Worm (Caenorhabditis elegans): Measurements from ENCODE around the gene K04H4.5.

Gene K04H4.5

ce11 chrIII:9376701-9377100, 17.5 kb downstream of the K04H4.5 start:
- no peak for TF ChIP-seq arid-1 (GFP tag; conservative IDR thresholded peaks at IDR 0.05)
- TF ChIP-seq spr-3 (GFP tag; optimal IDR thresholded peaks at IDR 0.05), result no peak
- TF ChIP-seq unc-130 (GFP tag; optimal IDR thresholded peaks at IDR 0.05), result no peak
- TF ChIP-seq unc-62 (GFP tag; optimal IDR thresholded peaks at IDR 0.05 in 1 of 2), result peak in 1 of 2 experiments; percentile 93
- TF ChIP-seq unc-62 (tag; optimal IDR thresholded peaks at IDR 0.05), result no peak

ce11 chrIII:9383496-9383895, 24.3 kb downstream of the K04H4.5 start, which contains the start of gene tkr-1:
TSS of gene tkr-1 (plus strand) at chrIII:9383796.
- TF ChIP-seq unc-62 (GFP tag; optimal IDR thresholded peaks at IDR 0.05 in 1 of 2), result peak in 1 of 2 experiments; percentile 17
- TF ChIP-seq unc-62 (tag; optimal IDR thresholded peaks at IDR 0.05), result no peak
- no peak for TF ChIP-seq nhr-76 (tag; optimal IDR thresholded peaks at IDR 0.05)
- no peak for TF ChIP-seq daf-19 (GFP tag; conservative IDR thresholded peaks at IDR 0.05)
- TF ChIP-seq hif-1 (tag; optimal IDR thresholded peaks at IDR 0.05), result no peak
- no peak for TF ChIP-seq nhr-6 (tag; optimal IDR thresholded peaks at IDR 0.05)
- no peak for TF ChIP-seq T26A8.4 (GFP tag; IDR thresholded peaks at IDR 0.05)
- no peak for TF ChIP-seq lin-39 (tag; optimal IDR thresholded peaks at IDR 0.05)

ce11 chrIII:9385543-9385942, 26.4 kb downstream of the K04H4.5 start, which contains the start of gene C38C10.3:
TSS of gene C38C10.3 (minus strand) at chrIII:9385643.
- TF ChIP-seq mep-1 (tag; optimal IDR thresholded peaks at IDR 0.05), result no peak
- TF ChIP-seq mxl-3 (GFP tag; optimal IDR thresholded peaks at IDR 0.05), result no peak
- TF ChIP-seq D1046.2 (GFP tag; IDR thresholded peaks at IDR 0.05), result no peak
- no peak for TF ChIP-seq lin-38 (GFP tag; IDR thresholded peaks at IDR 0.05)
- TF ChIP-seq skn-1 (tag; optimal IDR thresholded peaks at IDR 0.05), result no peak
- no peak for TF ChIP-seq ceh-82 (tag; optimal IDR thresholded peaks at IDR 0.05)
- no peak for TF ChIP-seq lin-39 (tag; optimal IDR thresholded peaks at IDR 0.05)
- no peak for TF ChIP-seq nhr-10 (tag; optimal IDR thresholded peaks at IDR 0.05)
- TF ChIP-seq ZK546.5 (tag; optimal IDR thresholded peaks at IDR 0.05), result no peak
- TF ChIP-seq rbr-2 (tag; optimal IDR thresholded peaks at IDR 0.05), result no peak
- TF ChIP-seq attf-4 (tag; optimal IDR thresholded peaks at IDR 0.05), result no peak
- no peak for TF ChIP-seq nhr-42 (GFP tag; IDR thresholded peaks at IDR 0.05)
- no peak for TF ChIP-seq hlh-11 (tag; optimal IDR thresholded peaks at IDR 0.05)
- TF ChIP-seq T26A8.4 (GFP tag; IDR thresholded peaks at IDR 0.05), result no peak
- TF ChIP-seq lin-29 (GFP tag; IDR thresholded peaks at IDR 0.05), result no peak
- no peak for TF ChIP-seq ces-1 (GFP tag; optimal IDR thresholded peaks at IDR 0.05)
- no peak for TF ChIP-seq nhr-77 (tag; optimal IDR thresholded peaks at IDR 0.05)
- no peak for TF ChIP-seq ztf-11 (tag; optimal IDR thresholded peaks at IDR 0.05)

- no peak for TF ChIP-seq fos-1 (tag; optimal IDR thresholded peaks at IDR 0.05)
- TF ChIP-seq F26F4.8 (GFP tag; conservative IDR thresholded peaks at IDR 0.05), result no peak
- no peak for TF ChIP-seq hlh-11 (tag; optimal IDR thresholded peaks at IDR 0.05)
- TF ChIP-seq nhr-237 (tag; optimal IDR thresholded peaks at IDR 0.05), result no peak
- TF ChIP-seq tag-97 (GFP tag; IDR thresholded peaks at IDR 0.05), result no peak
- TF ChIP-seq lin-29 (GFP tag; IDR thresholded peaks at IDR 0.05), result no peak
Measured at ce11 chrIII:9390007-9390406, 30.8 kb downstream of the K04H4.5 start, which contains the start of gene slc-17.2. TSS of gene slc-17.2 (minus strand) at chrIII:9390107.

- no peak for TF ChIP-seq ztf-7 (tag; optimal IDR thresholded peaks at IDR 0.05)
- TF ChIP-seq lin-13 (GFP tag; optimal IDR thresholded peaks at IDR 0.05), result peak; percentile 18
- peak; percentile 4 for TF ChIP-seq mxl-3 (GFP tag; optimal IDR thresholded peaks at IDR 0.05)
- TF ChIP-seq mep-1 (tag; optimal IDR thresholded peaks at IDR 0.05), result peak; percentile 3
- peak; percentile 90 for TF ChIP-seq hlh-30 (tag; optimal IDR thresholded peaks at IDR 0.05; ENCODE audit: insufficient read depth)
- peak; percentile 24 to 76 for TF ChIP-seq mdl-1 (tag; optimal IDR thresholded peaks at IDR 0.05)
- TF ChIP-seq lin-38 (GFP tag; IDR thresholded peaks at IDR 0.05), result peak; percentile 55
- peak; percentile 30; the same call in 1 of the 2 replicates for TF ChIP-seq arid-1 (GFP tag; conservative IDR thresholded peaks at IDR 0.05)
- TF ChIP-seq lim-7 (GFP tag; IDR thresholded peaks at IDR 0.05), result 0 out of 2 replicates have a peak, but pooled peaks have one; percentile 43
- TF ChIP-seq unc-62 (GFP tag; optimal IDR thresholded peaks at IDR 0.05 in 1 of 2), result no peak
- no peak for TF ChIP-seq unc-62 (tag; optimal IDR thresholded peaks at IDR 0.05)
- peak; percentile 5 for TF ChIP-seq ama-1 (optimal IDR thresholded peaks at IDR 0.05)
- no peak for TF ChIP-seq lin-15B (tag; optimal IDR thresholded peaks at IDR 0.05)
- peak in 1 of 2 experiments; percentile 62 for TF ChIP-seq lsy-2 (tag; optimal IDR thresholded peaks at IDR 0.05)
Measured at ce11 chrIII:9390924-9391323, 31.8 kb downstream of the K04H4.5 start.

All from whole organism, L4 larva.